Fruit fly (Drosophila melanogaster): ENCODE measurements around the gene snRNP-U1-C.

The snRNP-U1-C gene

dm6 chr3R:19014027-19014426 is 30.6 kb upstream of the snRNP-U1-C start:
- TF ChIP-seq cnc (optimal IDR thresholded peaks at IDR 0.05) (no peak), Crg-1 (GFP tag; optimal IDR thresholded peaks at IDR 0.05) (no peak)

- TF ChIP-seq cic (GFP tag; optimal IDR thresholded peaks at IDR 0.05) = no peak
- no peak for TF ChIP-seq CG1620 (GFP tag; optimal IDR thresholded peaks at IDR 0.05)
- no peak for TF ChIP-seq CG33017 (tag; optimal IDR thresholded peaks at IDR 0.05)
- no peak for TF ChIP-seq CG14711 (tag; optimal IDR thresholded peaks at IDR 0.05)
- no peak for TF ChIP-seq Crg-1 (GFP tag; optimal IDR thresholded peaks at IDR 0.05)
- no peak for TF ChIP-seq toe (GFP tag; optimal IDR thresholded peaks at IDR 0.05)
- no peak for TF ChIP-seq CG5204 (GFP tag; optimal IDR thresholded peaks at IDR 0.05)
- TF ChIP-seq pad (GFP tag; optimal IDR thresholded peaks at IDR 0.05) = no peak
Observed at dm6 chr3R:19011885-19012284, 28.4 kb upstream of the snRNP-U1-C start.

- no peak for TF ChIP-seq CG7101 (tag; optimal IDR thresholded peaks at IDR 0.05)
- TF ChIP-seq CG5204 (GFP tag; optimal IDR thresholded peaks at IDR 0.05) = no peak
- no peak for TF ChIP-seq bab1 (GFP tag; optimal IDR thresholded peaks at IDR 0.05)
- no peak for TF ChIP-seq CG33017 (tag; optimal IDR thresholded peaks at IDR 0.05)
Observed at dm6 chr3R:19010923-19011322, 27.5 kb upstream of the snRNP-U1-C start.

- TF ChIP-seq CG11617 (GFP tag; optimal IDR thresholded peaks at IDR 0.05) = no peak
- no peak for TF ChIP-seq Crg-1 (GFP tag; optimal IDR thresholded peaks at IDR 0.05)
- no peak for TF ChIP-seq bab1 (GFP tag; optimal IDR thresholded peaks at IDR 0.05)
- no peak for TF ChIP-seq cic (GFP tag; optimal IDR thresholded peaks at IDR 0.05)
- no peak for TF ChIP-seq ovo (GFP tag; optimal IDR thresholded peaks at IDR 0.05)
- no peak for TF ChIP-seq kay (GFP tag; ENCODE audit: borderline replicate concordance)
- TF ChIP-seq CG14711 (tag; optimal IDR thresholded peaks at IDR 0.05) = no peak
- TF ChIP-seq toe (GFP tag; optimal IDR thresholded peaks at IDR 0.05) = no peak
- no peak for TF ChIP-seq Clk (GFP tag; optimal IDR thresholded peaks at IDR 0.05)
- TF ChIP-seq CG1620 (GFP tag; optimal IDR thresholded peaks at IDR 0.05) = no peak
- no peak for TF ChIP-seq Mnt (GFP tag; optimal IDR thresholded peaks at IDR 0.05)
- TF ChIP-seq Hr96 (GFP tag; optimal IDR thresholded peaks at IDR 0.05) = no peak
- TF ChIP-seq CG33017 (tag; optimal IDR thresholded peaks at IDR 0.05) = no peak
- no peak for TF ChIP-seq pad (GFP tag; optimal IDR thresholded peaks at IDR 0.05)
- no peak for TF ChIP-seq CG12768 (GFP tag; optimal IDR thresholded peaks at IDR 0.05)
- no peak for TF ChIP-seq cnc (optimal IDR thresholded peaks at IDR 0.05)
- TF ChIP-seq CG7101 (tag; optimal IDR thresholded peaks at IDR 0.05) = no peak
- no peak for TF ChIP-seq tj (GFP tag; optimal IDR thresholded peaks at IDR 0.05)
- TF ChIP-seq CG7045 (GFP tag; optimal IDR thresholded peaks at IDR 0.05) = no peak
Observed at dm6 chr3R:19001701-19002100, 18.3 kb upstream of the snRNP-U1-C start.

- no peak for TF ChIP-seq pad (GFP tag; optimal IDR thresholded peaks at IDR 0.05)
Observed at dm6 chr3R:18999906-19000451, 16.5 kb upstream of the snRNP-U1-C start.

- TF ChIP-seq pad (GFP tag; optimal IDR thresholded peaks at IDR 0.05) (no peak), tj (GFP tag; optimal IDR thresholded peaks at IDR 0.05) (no peak), CG11617 (GFP tag; optimal IDR thresholded peaks at IDR 0.05) (no peak), CG7101 (tag; optimal IDR thresholded peaks at IDR 0.05) (no peak), Crg-1 (GFP tag; optimal IDR thresholded peaks at IDR 0.05) (no peak), CG5204 (GFP tag; optimal IDR thresholded peaks at IDR 0.05) (no peak), cnc (optimal IDR thresholded peaks at IDR 0.05) (no peak), CG1620 (GFP tag; optimal IDR thresholded peaks at IDR 0.05) (no peak), CG33017 (tag; optimal IDR thresholded peaks at IDR 0.05) (no peak), bab1 (GFP tag; optimal IDR thresholded peaks at IDR 0.05) (no peak), ovo (GFP tag; optimal IDR thresholded peaks at IDR 0.05) (no peak), Mnt (GFP tag; optimal IDR thresholded peaks at IDR 0.05) (no peak), toe (GFP tag; optimal IDR thresholded peaks at IDR 0.05) (no peak), kay (GFP tag; ENCODE audit: borderline replicate concordance) (no peak), Clk (GFP tag; optimal IDR thresholded peaks at IDR 0.05) (no peak), cic (GFP tag; optimal IDR thresholded peaks at IDR 0.05) (no peak), CG7045 (GFP tag; optimal IDR thresholded peaks at IDR 0.05) (no peak)
Observed at dm6 chr3R:18998370-18998769, 14.9 kb upstream of the snRNP-U1-C start.

dm6 chr3R:18997388-18998287 is 14.2 kb upstream of the snRNP-U1-C start:
- TF ChIP-seq ovo (GFP tag; optimal IDR thresholded peaks at IDR 0.05) (peak; percentile 20), CG11617 (GFP tag; optimal IDR thresholded peaks at IDR 0.05) (peak; percentile 13), kay (GFP tag; ENCODE audit: borderline replicate concordance) (peak; percentile 43), CG7101 (tag; optimal IDR thresholded peaks at IDR 0.05) (peak; percentile 23), CG1620 (GFP tag; optimal IDR thresholded peaks at IDR 0.05) (no peak)
